Fruit fly (Drosophila melanogaster): ENCODE data around the gene btsz.

DNA sequence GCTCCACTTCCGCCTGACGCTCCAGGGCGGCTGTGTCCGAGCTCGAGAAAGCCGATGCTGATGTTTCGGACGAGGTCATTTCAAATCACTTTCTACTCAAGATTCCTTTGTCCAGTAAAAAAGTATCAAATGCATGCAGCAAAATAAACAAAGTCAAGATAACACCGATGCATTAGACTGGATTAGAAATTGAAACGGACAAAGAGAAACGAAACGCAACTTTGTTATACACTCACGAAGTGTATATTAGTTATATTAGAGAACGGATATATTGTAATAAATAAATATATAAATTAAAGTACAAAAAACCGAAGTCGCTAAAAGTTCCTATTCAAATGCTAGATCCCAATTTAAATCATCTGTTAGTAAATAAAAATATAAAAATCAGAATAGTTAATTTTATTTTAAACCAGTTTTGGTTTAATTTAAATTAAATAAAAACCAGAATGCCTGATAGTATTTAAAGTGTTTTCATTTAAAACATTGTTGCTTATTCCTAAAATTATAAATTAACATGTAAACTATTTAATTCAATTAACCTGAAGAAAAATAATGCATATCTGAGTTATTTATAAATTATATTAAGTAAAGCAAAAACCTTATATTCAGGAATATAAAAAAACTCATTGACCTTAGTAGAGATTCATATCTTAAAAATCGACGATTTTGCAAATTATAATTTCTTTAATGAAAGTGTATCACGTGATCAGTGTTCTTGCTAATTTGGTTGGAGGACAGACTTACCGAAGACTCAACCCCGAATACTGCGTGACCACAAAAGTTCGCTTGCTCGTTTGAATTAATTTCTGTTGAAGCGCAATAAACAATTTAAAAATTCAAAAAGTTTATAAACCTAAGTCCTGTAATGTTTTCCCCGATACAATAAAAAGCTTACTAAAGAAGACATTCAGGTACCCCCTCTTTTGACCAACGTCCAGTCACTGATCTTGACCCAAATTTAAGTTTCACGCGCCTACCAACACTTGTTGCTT is 18.8 kb upstream of the btsz start, which contains the start of gene Dph2:
- TF ChIP-seq Sox15 (GFP tag; optimal IDR thresholded peaks at IDR 0.05) (peak; percentile 17), Gug (GFP tag; IDR thresholded peaks at IDR 0.05) (peak; percentile 66; the same call in 1 of the 2 replicates), fd59A (GFP tag; optimal IDR thresholded peaks at IDR 0.05) (no peak), vri (GFP tag; optimal IDR thresholded peaks at IDR 0.05) (no peak), svp (GFP tag) (no peak), CG3032 (tag; optimal IDR thresholded peaks at IDR 0.05) (peak; percentile 49)

All from whole organism, prepupa.